Fruit fly (Drosophila melanogaster): ENCODE data around the gene lost.

DNA sequence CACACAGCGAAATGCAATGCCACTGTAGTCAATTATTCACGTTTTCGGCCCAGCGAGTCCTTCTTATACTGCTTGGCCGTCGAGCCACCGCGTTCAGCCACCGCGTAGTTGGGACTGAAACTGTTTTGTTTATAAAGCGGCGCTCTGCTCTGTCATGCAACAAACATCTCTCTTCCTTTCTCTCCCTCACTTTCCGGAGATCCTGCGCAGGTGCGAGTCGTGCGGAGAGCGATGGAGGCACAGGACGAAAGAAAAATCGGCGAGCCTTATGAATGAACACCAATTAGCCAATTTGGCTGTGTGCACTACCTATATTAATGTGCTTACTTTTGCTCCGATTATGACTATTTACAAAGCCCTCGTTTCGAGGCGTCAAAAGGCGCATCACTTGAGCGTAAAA lies 16.6 kb downstream of the lost start, which contains the start of gene CG32944:
- TF ChIP-seq CG1620 (GFP tag; optimal IDR thresholded peaks at IDR 0.05) = no peak
- no peak for TF ChIP-seq Clk (GFP tag; optimal IDR thresholded peaks at IDR 0.05)
- no peak for TF ChIP-seq CG12768 (GFP tag; optimal IDR thresholded peaks at IDR 0.05)
- no peak for TF ChIP-seq Crg-1 (GFP tag; optimal IDR thresholded peaks at IDR 0.05)
- no peak for TF ChIP-seq Mnt (GFP tag; optimal IDR thresholded peaks at IDR 0.05)
- no peak for TF ChIP-seq CG33017 (tag; optimal IDR thresholded peaks at IDR 0.05)
- TF ChIP-seq ovo (GFP tag; optimal IDR thresholded peaks at IDR 0.05) = no peak
- no peak for TF ChIP-seq kay (GFP tag; ENCODE audit: borderline replicate concordance)
- no peak for TF ChIP-seq CG11617 (GFP tag; optimal IDR thresholded peaks at IDR 0.05)
